Worm (Caenorhabditis elegans) whole organism, L4 larva: ENCODE measurements around the gene T03F7.5.

Experiments
- dmd-9 ChIP-seq: fragments of 200-800 bp; sonication (Bioruptor generic); IDR thresholded peaks from 2 replicates; pipeline ENCODE4 v1.3.6; 2022; ENCODE audit warnings: missing genetic modification reagents, missing genetic modification characterization, missing compliant biosample characterization
- lin-15B ChIP-seq: fragments of 150-350 bp; sonication (generic microtip); optimal IDR thresholded peaks from 3 replicates; lab custom pipeline; 2014; ENCODE audit warnings: missing biosample characterization, missing genetic modification characterization
- pha-4 ChIP-seq, 2 experiments: fragments of 150-350 bp in 1 of 2; fragments of 200-800 bp in 1 of 2; sonication (Bioruptor generic) in 1 of 2; IDR thresholded peaks in 1 of 2; optimal IDR thresholded peaks in 1 of 2; 2 replicates each; pipeline versions ENCODE4 v1.3.6 to Lab custom; 2014 to 2022; ENCODE audit warnings: missing genetic modification characterization in 2 of 2, missing genetic modification reagents in 2 of 2, missing biosample characterization in 1 of 2, missing compliant biosample characterization in 1 of 2
- saeg-2 ChIP-seq: fragments of 200-800 bp; sonication (Bioruptor generic); IDR thresholded peaks from 2 replicates; pipeline ENCODE4 v1.3.6; 2022; ENCODE audit warnings: missing genetic modification reagents, missing genetic modification characterization, missing compliant biosample characterization
- spr-1 ChIP-seq: sonication (generic microtip); optimal IDR thresholded peaks from 2 replicates; lab custom pipeline; 2016; ENCODE audit warnings: mild to moderate bottlenecking, missing genetic modification characterization, missing compliant biosample characterization
- unc-130 ChIP-seq: sonication (generic microtip); optimal IDR thresholded peaks from 2 replicates; lab custom pipeline; 2016; ENCODE audit warnings: missing genetic modification reagents, missing genetic modification characterization, missing compliant biosample characterization
- unc-62 ChIP-seq, 3 experiments: fragments of 150-350 bp in 1 of 3; sonication (generic microtip); optimal IDR thresholded peaks in 2 of 3; peaks in 1 of 3; 1 replicate in 1 of 3; 2 replicates in 2 of 3; lab custom pipeline; 2014 to 2017; ENCODE audit warnings: missing biosample characterization in 3 of 3, missing genetic modification characterization in 3 of 3, missing genetic modification reagents in 3 of 3, missing genotype in 1 of 3
- vab-7 ChIP-seq: fragments of 200-800 bp; sonication (Bioruptor generic); IDR thresholded peaks from 2 replicates; pipeline ENCODE4 v1.3.6; 2022; ENCODE audit warnings: missing genetic modification reagents, missing genetic modification characterization, missing compliant biosample characterization
- ztf-11 ChIP-seq: fragments of 150-350 bp; optimal IDR thresholded peaks from 2 replicates; lab custom pipeline; 2014; ENCODE audit warnings: missing biosample characterization, missing genetic modification characterization

DNA sequence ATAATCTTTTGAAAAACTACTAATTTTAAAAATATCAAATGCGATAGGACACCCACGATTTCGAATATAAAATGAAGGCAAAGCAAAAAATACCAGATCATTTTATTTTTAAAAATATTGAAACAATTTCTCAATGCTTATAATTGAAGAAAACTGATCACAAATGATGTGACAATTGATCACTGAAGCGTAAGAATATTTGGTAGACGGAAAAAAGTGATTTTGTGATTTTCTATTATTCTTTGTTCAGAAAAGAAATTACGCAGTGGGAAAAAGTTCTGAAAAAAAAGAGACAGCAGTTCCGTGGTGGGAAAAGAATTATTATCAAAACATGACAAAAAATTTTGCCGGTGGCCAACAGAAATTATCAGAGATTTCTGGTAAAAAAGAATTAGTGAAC, at the start of gene T03F7.5:
- TF ChIP-seq unc-62 (GFP tag; optimal IDR thresholded peaks at IDR 0.05 in 1 of 2; lab: Kevin White, UChicago) = no peak
- TF ChIP-seq unc-62 (tag; optimal IDR thresholded peaks at IDR 0.05; lab: Kevin White, UChicago) = no peak
- no peak for TF ChIP-seq dmd-9 (GFP tag; lab: Robert Waterston, UW)
- no peak for TF ChIP-seq ztf-11
- TF ChIP-seq saeg-2 = no peak
- TF ChIP-seq lin-15B = no peak
- no peak for TF ChIP-seq pha-4 (GFP tag; IDR thresholded peaks at IDR 0.05; lab: Robert Waterston, UW)
- no peak for TF ChIP-seq pha-4 (tag; optimal IDR thresholded peaks at IDR 0.05; lab: Kevin White, UChicago)
- no peak for TF ChIP-seq spr-1 (tag; lab: Kevin White, UChicago)
- no peak for TF ChIP-seq vab-7 (GFP tag; lab: Robert Waterston, UW)
- TF ChIP-seq unc-130 (GFP tag; lab: Kevin White, UChicago) = no peak
